Worm (Caenorhabditis elegans): ENCODE data around the gene Y67D8C.6.

The Y67D8C.6 gene

ce11 chrIV:3091112-3091511 lies 27.9 kb upstream of the Y67D8C.6 start:
- TF ChIP-seq ceh-6 (GFP tag; optimal IDR thresholded peaks at IDR 0.05) (no peak), nfya-1 (tag; optimal IDR thresholded peaks at IDR 0.05) (no peak), C08G9.2 (tag; optimal IDR thresholded peaks at IDR 0.05) (no peak), pag-3 (tag; optimal IDR thresholded peaks at IDR 0.05; ENCODE audit: borderline replicate concordance) (no peak), ref-2 (tag; optimal IDR thresholded peaks at IDR 0.05) (no peak), sox-2 (GFP tag; IDR thresholded peaks at IDR 0.05) (no peak), unc-42 (tag; optimal IDR thresholded peaks at IDR 0.05) (peak; percentile 12), unc-55 (GFP tag; optimal IDR thresholded peaks at IDR 0.05) (no peak), ceh-14 (tag; optimal IDR thresholded peaks at IDR 0.05) (no peak)

- TF ChIP-seq tbx-7 (tag; optimal IDR thresholded peaks at IDR 0.05) (no peak), ceh-18 (tag; optimal IDR thresholded peaks at IDR 0.05) (no peak), ttx-3 (tag; optimal IDR thresholded peaks at IDR 0.05) (no peak), unc-55 (GFP tag; optimal IDR thresholded peaks at IDR 0.05) (no peak), unc-3 (GFP tag; conservative IDR thresholded peaks at IDR 0.05) (no peak), unc-3 (tag; optimal IDR thresholded peaks at IDR 0.05) (no peak), T23F11.4 (GFP tag; optimal IDR thresholded peaks at IDR 0.05) (no peak), eyg-1 (tag; optimal IDR thresholded peaks at IDR 0.05) (no peak), npax-4 (tag; optimal IDR thresholded peaks at IDR 0.05) (no peak), zip-5 (tag; optimal IDR thresholded peaks at IDR 0.05) (no peak), ceh-24 (tag; optimal IDR thresholded peaks at IDR 0.05) (no peak), ama-1 (optimal IDR thresholded peaks at IDR 0.05) (no peak), ceh-19 (GFP tag; optimal IDR thresholded peaks at IDR 0.05) (no peak), K09A11.1 (tag; optimal IDR thresholded peaks at IDR 0.05; ENCODE audit: insufficient read depth) (no peak), odd-2 (tag; optimal IDR thresholded peaks at IDR 0.05) (no peak), K02D7.2 (tag; optimal IDR thresholded peaks at IDR 0.05) (no peak), fkh-6 (tag; optimal IDR thresholded peaks at IDR 0.05) (no peak), ceh-14 (tag; optimal IDR thresholded peaks at IDR 0.05) (no peak), pax-1 (tag; optimal IDR thresholded peaks at IDR 0.05) (no peak)
These were observed 26.4 kb upstream of the Y67D8C.6 start for ce11 chrIV:3089611-3090010.

- no peak for TF ChIP-seq ceh-22 (tag; optimal IDR thresholded peaks at IDR 0.05)
- no peak for TF ChIP-seq C38D4.7 (GFP tag; optimal IDR thresholded peaks at IDR 0.05)
- TF ChIP-seq mec-3 (tag; optimal IDR thresholded peaks at IDR 0.05; ENCODE audit: borderline replicate concordance): no peak
- TF ChIP-seq ztf-16 (tag; optimal IDR thresholded peaks at IDR 0.05): no peak
These were observed 23.6 kb upstream of the Y67D8C.6 start, which contains the start of gene Y67D8C.9 for ce11 chrIV:3086825-3087224. TSS of gene Y67D8C.9 (minus strand) at chrIV:3086925.

ce11 chrIV:3076802-3077201 lies 13.6 kb upstream of the Y67D8C.6 start:
- TF ChIP-seq ceh-18 (tag; optimal IDR thresholded peaks at IDR 0.05) (no peak), fkh-10 (GFP tag; optimal IDR thresholded peaks at IDR 0.05) (no peak)

- TF ChIP-seq npax-4 (tag; optimal IDR thresholded peaks at IDR 0.05): no peak
- no peak for TF ChIP-seq sox-4 (tag; optimal IDR thresholded peaks at IDR 0.05)
- TF ChIP-seq zip-5 (tag; optimal IDR thresholded peaks at IDR 0.05): no peak
- no peak for TF ChIP-seq ceh-30 (tag; optimal IDR thresholded peaks at IDR 0.05)
- TF ChIP-seq pag-3 (tag; optimal IDR thresholded peaks at IDR 0.05; ENCODE audit: borderline replicate concordance): no peak
- no peak for TF ChIP-seq T23F11.4 (GFP tag; optimal IDR thresholded peaks at IDR 0.05)
- TF ChIP-seq dve-1 (tag; optimal IDR thresholded peaks at IDR 0.05): no peak
These were observed 13.0 kb upstream of the Y67D8C.6 start, which contains the start of gene Y67D8C.22 for ce11 chrIV:3076207-3076606. TSS of gene Y67D8C.22 (minus strand) at chrIV:3076307.

- TF ChIP-seq unc-86 (tag; optimal IDR thresholded peaks at IDR 0.05): no peak
- TF ChIP-seq unc-42 (tag; optimal IDR thresholded peaks at IDR 0.05): no peak
- no peak for TF ChIP-seq tbx-2 (tag; optimal IDR thresholded peaks at IDR 0.05)
- no peak for TF ChIP-seq hlh-6 (tag; optimal IDR thresholded peaks at IDR 0.05)
- no peak for TF ChIP-seq C38D4.7 (GFP tag; optimal IDR thresholded peaks at IDR 0.05)
- TF ChIP-seq hlh-13 (GFP tag; optimal IDR thresholded peaks at IDR 0.05): no peak
- TF ChIP-seq ets-4 (tag; optimal IDR thresholded peaks at IDR 0.05): no peak
- TF ChIP-seq pax-1 (tag; optimal IDR thresholded peaks at IDR 0.05): no peak
- TF ChIP-seq pha-2 (tag; optimal IDR thresholded peaks at IDR 0.05): no peak
These were observed 8.8 kb upstream of the Y67D8C.6 start, which contains the start of gene Y67D8C.2 for ce11 chrIV:3071997-3072396. TSS of gene Y67D8C.2 (plus strand) at chrIV:3072297.
